Fruit fly (Drosophila melanogaster) Kc167 (cell line): Measurements from ENCODE around the gene hep.

ENCODE experiments used
- Myc ChIP-seq: fragments of >200 bp; optimal IDR thresholded peaks from 2 replicates; lab custom pipeline; 2017; ENCODE audit warnings: missing external identifiers
- Sin3A ChIP-seq: fragments of >200 bp; optimal IDR thresholded peaks from 2 replicates; lab custom pipeline; 2018; ENCODE audit warnings: missing external identifiers
- h ChIP-seq: fragments of >200 bp; optimal IDR thresholded peaks from 3 replicates; lab custom pipeline; 2018; ENCODE audit warnings: missing external identifiers
- insv ChIP-seq: fragments of >200 bp; optimal IDR thresholded peaks from 3 replicates; lab custom pipeline; 2018; ENCODE audit warnings: missing external identifiers
- psq ChIP-seq: fragments of >200 bp; optimal IDR thresholded peaks from 2 replicates; lab custom pipeline; 2017; ENCODE audit warnings: missing external identifiers
- ttk ChIP-seq: sonication (Bioruptor generic); optimal IDR thresholded peaks from 2 replicates; lab custom pipeline; 2017; ENCODE audit warnings: missing external identifiers

DNA sequence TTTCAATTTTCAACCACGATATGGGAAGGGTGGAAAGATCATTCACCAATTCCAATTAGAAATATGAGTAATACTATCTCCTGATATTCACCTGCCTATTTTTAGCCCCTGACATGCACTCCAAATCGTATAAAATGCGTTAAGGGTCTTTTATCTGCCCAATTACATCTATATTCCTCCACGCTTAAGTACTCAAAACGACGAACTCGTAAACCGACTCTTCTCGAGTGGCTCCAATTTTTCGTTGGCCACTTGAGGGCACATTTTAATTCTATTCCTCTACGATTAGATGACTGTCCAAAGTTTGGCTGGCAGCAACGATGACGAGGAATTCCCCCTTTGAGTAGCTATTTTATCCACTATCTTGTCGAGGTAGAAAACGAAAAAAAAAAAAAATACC is 11.6 kb upstream of the hep start:
- no peak for TF ChIP-seq psq (lab: Kevin White, UChicago)
- TF ChIP-seq ttk = no peak
- no peak for TF ChIP-seq Myc (lab: Kevin White, UChicago)
- no peak for TF ChIP-seq h (lab: Kevin White, UChicago)
- no peak for TF ChIP-seq insv
- no peak for TF ChIP-seq Sin3A (lab: Kevin White, UChicago)
